Worm (Caenorhabditis elegans) whole organism, L4/young adult: Measurements from ENCODE around the gene msp-50.

Experiments used
- W03F9.2 ChIP-seq: fragments of 150-350 bp; optimal IDR thresholded peaks from 2 replicates; lab custom pipeline; 2014; ENCODE audit warnings: missing biosample characterization, missing genetic modification characterization
- him-1 ChIP-seq: sonication (generic microtip); optimal IDR thresholded peaks from 2 replicates; lab custom pipeline; 2016; ENCODE audit warnings: missing genotype, missing genetic modification reagents, missing genetic modification characterization, missing compliant biosample characterization

DNA sequence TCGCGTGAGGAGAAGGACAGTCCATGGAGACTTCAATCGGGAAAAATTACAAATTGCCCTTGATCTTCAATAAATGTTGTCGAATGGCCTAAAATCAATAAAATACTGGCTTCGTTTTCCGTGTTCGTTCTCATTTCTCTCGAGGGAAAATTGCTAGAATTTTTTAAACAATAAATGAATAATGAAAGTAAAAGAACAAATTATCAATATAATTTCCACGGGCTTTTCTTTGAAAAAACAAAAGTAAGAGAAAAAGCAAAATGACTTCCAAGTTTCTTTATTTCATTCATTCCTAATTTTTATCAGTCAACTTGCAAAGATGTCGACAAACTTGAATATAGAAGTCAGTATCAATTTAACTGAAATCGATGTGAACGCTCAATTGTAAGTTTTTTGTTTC lies 13.1 kb downstream of the msp-50 start, which contains the start of gene C34F11.1:
- no peak for TF ChIP-seq him-1 (tag; lab: Kevin White, UChicago)
- no peak for TF ChIP-seq W03F9.2 (tag; lab: Kevin White, UChicago)
